Fruit fly (Drosophila melanogaster) whole organism, wandering third instar larva: ENCODE results near the gene Nadsyn.

Experiments used
- Abd-B ChIP-seq: fragments of >200 bp; optimal IDR thresholded peaks from 2 replicates; lab custom pipeline; 2017; ENCODE audit warnings: missing biosample characterization, missing genetic modification characterization
- Hnf4 ChIP-seq: fragments of 200-800 bp; sonication (Bioruptor generic); optimal IDR thresholded peaks from 2 replicates; lab custom pipeline; 2016; ENCODE audit warnings: missing biosample characterization, mild to moderate bottlenecking, missing genetic modification characterization
- OdsH ChIP-seq: fragments of 200-800 bp; sonication (Bioruptor generic); optimal IDR thresholded peaks from 2 replicates; lab custom pipeline; 2016; ENCODE audit warnings: missing biosample characterization, mild to moderate bottlenecking, missing genetic modification characterization
- brk ChIP-seq: fragments of 200-800 bp; sonication (Bioruptor generic); optimal IDR thresholded peaks from 2 replicates; lab custom pipeline; 2016; ENCODE audit warnings: missing biosample characterization, mild to moderate bottlenecking, missing genetic modification characterization
- dsf ChIP-seq: sonication (Bioruptor generic); optimal IDR thresholded peaks from 2 replicates; lab custom pipeline; 2016; ENCODE audit warnings: missing biosample characterization, missing genetic modification characterization, borderline replicate concordance
- h ChIP-seq: fragments of 200-800 bp; sonication (Bioruptor generic); optimal IDR thresholded peaks from 3 replicates; lab custom pipeline; 2016; ENCODE audit warnings: missing biosample characterization, mild to moderate bottlenecking, missing genetic modification characterization
- rgr ChIP-seq: fragments of 200-800 bp; sonication (Bioruptor generic); optimal IDR thresholded peaks from 3 replicates; lab custom pipeline; 2016; ENCODE audit warnings: missing biosample characterization, mild to moderate bottlenecking, missing genetic modification characterization
- sage ChIP-seq: fragments of 200-800 bp; sonication (Bioruptor generic); optimal IDR thresholded peaks from 2 replicates; lab custom pipeline; 2016; ENCODE audit warnings: missing biosample characterization, mild to moderate bottlenecking, missing genetic modification characterization
- usp ChIP-seq: fragments of >200 bp; optimal IDR thresholded peaks from 2 replicates; lab custom pipeline; 2017; ENCODE audit warnings: missing biosample characterization, missing genetic modification characterization
- woc ChIP-seq: sonication (Bioruptor generic); optimal IDR thresholded peaks from 2 replicates; lab custom pipeline; 2016; ENCODE audit warnings: missing biosample characterization, mild to moderate bottlenecking, missing genetic modification characterization

DNA sequence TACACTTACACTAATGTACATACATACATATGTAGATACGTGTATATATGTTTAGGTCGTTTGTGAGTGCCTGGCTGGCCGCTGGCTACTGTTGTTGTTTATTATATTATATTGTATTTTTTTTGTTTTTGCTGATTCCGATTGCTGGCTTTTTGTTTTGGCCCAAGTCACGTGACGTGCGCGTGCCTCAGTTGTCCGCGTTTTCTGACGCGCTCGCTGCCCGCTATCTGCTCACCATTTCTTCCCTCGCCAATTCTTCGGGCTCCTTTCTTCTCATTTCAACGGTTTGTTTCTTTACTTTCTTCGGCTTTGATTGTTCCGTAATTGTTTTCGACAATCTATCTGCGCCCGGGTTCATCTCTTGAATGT, 83.1 kb downstream of the Nadsyn start:
- TF ChIP-seq sage = no peak
- peak; percentile 29 for TF ChIP-seq h (GFP tag; lab: Kevin White, UChicago)
- TF ChIP-seq OdsH (GFP tag; lab: Kevin White, UChicago) = no peak
- TF ChIP-seq rgr (GFP tag; lab: Kevin White, UChicago) = no peak
- TF ChIP-seq usp (GFP tag; lab: Kevin White, UChicago) = no peak
- TF ChIP-seq brk (GFP tag; lab: Kevin White, UChicago) = no peak
- no peak for TF ChIP-seq Hnf4 (GFP tag; lab: Kevin White, UChicago)
- no peak for TF ChIP-seq Abd-B
- no peak for TF ChIP-seq dsf
- no peak for TF ChIP-seq woc
